Worm (Caenorhabditis elegans) whole organism, L4 larva: ENCODE measurements around the gene lgc-15.
A peak's percentile ranks its signal among the peaks of the same experiment; 100 is the strongest.

Experiments
- D1046.2 ChIP-seq: fragments of 200-800 bp; sonication (Bioruptor generic); IDR thresholded peaks from 2 replicates; pipeline ENCODE4 v1.3.6; 2022; ENCODE audit warnings: missing genetic modification characterization, missing compliant biosample characterization
- F26F4.8 ChIP-seq: fragments of 200-800 bp; sonication (Bioruptor generic); conservative IDR thresholded peaks from 2 replicates; pipeline ENCODE4 v1.3.6; 2022; ENCODE audit warnings: missing genetic modification characterization, missing compliant biosample characterization
- F44E2.7 ChIP-seq: fragments of 200-800 bp; sonication (Bioruptor generic); IDR thresholded peaks from 2 replicates; pipeline ENCODE4 v2.1.2; 2022; ENCODE audit warnings: missing genetic modification characterization, missing compliant biosample characterization
- R02D3.7 ChIP-seq: fragments of 150-350 bp; sonication (generic microtip); optimal IDR thresholded peaks from 3 replicates; lab custom pipeline; 2014; ENCODE audit warnings: missing biosample characterization, missing genetic modification characterization
- Y5F2A.4 ChIP-seq: fragments of 200-800 bp; sonication (Bioruptor generic); optimal IDR thresholded peaks from 2 replicates; lab custom pipeline; 2018; ENCODE audit warnings: mild to moderate bottlenecking, missing genetic modification characterization, missing compliant biosample characterization
- Y75B8A.6 ChIP-seq: fragments of 200-800 bp; sonication (Bioruptor generic); IDR thresholded peaks from 2 replicates; pipeline ENCODE4 v1.3.6; 2022; ENCODE audit warnings: missing genetic modification reagents, missing genetic modification characterization, missing compliant biosample characterization
- ZK546.5 ChIP-seq, 2 experiments: sonication (generic microtip); optimal IDR thresholded peaks; 2 replicates each; lab custom pipeline; 2017; ENCODE audit warnings: missing biosample characterization in 2 of 2, missing genetic modification characterization in 2 of 2
- aly-2 ChIP-seq: sonication (generic microtip); optimal IDR thresholded peaks from 2 replicates; lab custom pipeline; 2018; ENCODE audit warnings: missing biosample characterization, missing genetic modification characterization
- ama-1 ChIP-seq: fragments of 150-350 bp; optimal IDR thresholded peaks from 2 replicates; lab custom pipeline; 2014; ENCODE audit warnings: inconsistent platforms, mixed read lengths
- arid-1 ChIP-seq: fragments of 200-800 bp; sonication (Bioruptor generic); conservative IDR thresholded peaks from 2 replicates; pipeline ENCODE4 v1.3.6; 2022; ENCODE audit warnings: missing genetic modification reagents, missing genetic modification characterization, missing compliant biosample characterization
- ces-1 ChIP-seq: fragments of 150-350 bp; sonication (generic microtip); optimal IDR thresholded peaks from 4 replicates; lab custom pipeline; 2014; ENCODE audit warnings: missing biosample characterization, missing genetic modification reagents, missing genetic modification characterization
- cey-2 ChIP-seq: sonication (generic microtip); optimal IDR thresholded peaks from 3 replicates; lab custom pipeline; 2017; ENCODE audit warnings: missing genetic modification characterization, mild to moderate bottlenecking, missing compliant biosample characterization, antibody characterized with exemption, borderline replicate concordance; ENCODE audit not compliant: insufficient read depth
- daf-12 ChIP-seq: fragments of 150-350 bp; optimal IDR thresholded peaks from 2 replicates; lab custom pipeline; 2014; ENCODE audit warnings: missing biosample characterization, missing genetic modification reagents, missing genetic modification characterization
- daf-8 ChIP-seq: fragments of 200-800 bp; sonication (Bioruptor generic); IDR thresholded peaks from 2 replicates; pipeline ENCODE4 v1.3.6; 2022; ENCODE audit warnings: missing genetic modification characterization, missing compliant biosample characterization
- dmd-8 ChIP-seq: fragments of 200-800 bp; sonication (Bioruptor generic); IDR thresholded peaks from 2 replicates; pipeline ENCODE4 v1.3.6; 2022; ENCODE audit warnings: missing genetic modification characterization, missing compliant biosample characterization
- hlh-30 ChIP-seq: sonication (generic microtip); optimal IDR thresholded peaks from 2 replicates; lab custom pipeline; 2017; ENCODE audit warnings: antibody characterized with exemption, mild to moderate bottlenecking, missing genetic modification characterization, missing compliant biosample characterization; ENCODE audit not compliant: insufficient read depth
- lin-15B ChIP-seq: fragments of 150-350 bp; sonication (generic microtip); optimal IDR thresholded peaks from 3 replicates; lab custom pipeline; 2014; ENCODE audit warnings: missing biosample characterization, missing genetic modification characterization
- lir-3 ChIP-seq: sonication (generic microtip); optimal IDR thresholded peaks from 2 replicates; lab custom pipeline; 2016; ENCODE audit warnings: mild to moderate bottlenecking, missing genetic modification characterization, missing compliant biosample characterization
- madf-5 ChIP-seq, 2 experiments: fragments of 200-800 bp; sonication (Bioruptor generic); IDR thresholded peaks; 2 replicates each; pipeline ENCODE4 v1.3.6; 2022; ENCODE audit warnings: missing compliant biosample characterization in 2 of 2, missing genetic modification characterization in 2 of 2
- madf-9 ChIP-seq: fragments of 200-800 bp; sonication (Bioruptor generic); conservative IDR thresholded peaks from 2 replicates; pipeline ENCODE4 v1.3.6; 2022; ENCODE audit warnings: missing genetic modification reagents, missing genetic modification characterization, missing compliant biosample characterization
- mdl-1 ChIP-seq, 2 experiments: fragments of 150-350 bp in 1 of 2; sonication (generic microtip) in 1 of 2; optimal IDR thresholded peaks; 2 replicates each; lab custom pipeline; 2014 to 2017; ENCODE audit warnings: missing biosample characterization in 2 of 2, missing genetic modification characterization in 2 of 2
- mxl-3 ChIP-seq: fragments of 200-800 bp; sonication (Bioruptor generic); optimal IDR thresholded peaks from 2 replicates; lab custom pipeline; 2018; ENCODE audit warnings: mild to moderate bottlenecking, missing genetic modification characterization, missing compliant biosample characterization
- nhr-11 ChIP-seq: fragments of 150-350 bp; optimal IDR thresholded peaks from 2 replicates; lab custom pipeline; 2014; ENCODE audit warnings: missing biosample characterization, missing genetic modification characterization
- nhr-111 ChIP-seq: fragments of 200-800 bp; sonication (Bioruptor generic); optimal IDR thresholded peaks from 2 replicates; lab custom pipeline; 2018; ENCODE audit warnings: mild to moderate bottlenecking, missing genetic modification characterization, missing compliant biosample characterization
- nhr-41 ChIP-seq: fragments of 200-800 bp; sonication (Bioruptor generic); IDR thresholded peaks from 2 replicates; pipeline ENCODE4 v1.3.6; 2022; ENCODE audit warnings: missing genetic modification reagents, missing genetic modification characterization, missing compliant biosample characterization
- nhr-42 ChIP-seq: fragments of 200-800 bp; sonication (Bioruptor generic); IDR thresholded peaks from 2 replicates; pipeline ENCODE4 v1.3.6; 2022; ENCODE audit warnings: missing genetic modification characterization, missing compliant biosample characterization
- nhr-76 ChIP-seq: fragments of 150-350 bp; optimal IDR thresholded peaks from 2 replicates; lab custom pipeline; 2014; ENCODE audit warnings: missing biosample characterization, missing genetic modification characterization
- rbr-2 ChIP-seq: sonication (generic microtip); optimal IDR thresholded peaks from 2 replicates; lab custom pipeline; 2016; ENCODE audit warnings: missing genotype, missing genetic modification characterization, missing compliant biosample characterization
- saeg-2 ChIP-seq: fragments of 200-800 bp; sonication (Bioruptor generic); IDR thresholded peaks from 2 replicates; pipeline ENCODE4 v1.3.6; 2022; ENCODE audit warnings: missing genetic modification reagents, missing genetic modification characterization, missing compliant biosample characterization
- snpc-1.2 ChIP-seq: fragments of 200-800 bp; sonication (Bioruptor generic); IDR thresholded peaks from 2 replicates; pipeline ENCODE4 v1.3.6; 2022; ENCODE audit warnings: missing genetic modification reagents, missing genetic modification characterization, missing compliant biosample characterization
- tra-1 ChIP-seq: fragments of 200-800 bp; sonication (Bioruptor generic); IDR thresholded peaks from 2 replicates; pipeline ENCODE4 v1.3.6; 2022; ENCODE audit warnings: missing genetic modification reagents, missing genetic modification characterization, missing compliant biosample characterization
- zag-1 ChIP-seq: fragments of 150-350 bp; optimal IDR thresholded peaks from 2 replicates; lab custom pipeline; 2014; ENCODE audit warnings: missing biosample characterization, missing genetic modification characterization
- zip-2 ChIP-seq: fragments of 150-350 bp; optimal IDR thresholded peaks from 2 replicates; lab custom pipeline; 2014; ENCODE audit warnings: missing biosample characterization, missing genetic modification characterization
- ztf-11 ChIP-seq: fragments of 150-350 bp; optimal IDR thresholded peaks from 2 replicates; lab custom pipeline; 2014; ENCODE audit warnings: missing biosample characterization, missing genetic modification characterization

The lgc-15 gene

DNA sequence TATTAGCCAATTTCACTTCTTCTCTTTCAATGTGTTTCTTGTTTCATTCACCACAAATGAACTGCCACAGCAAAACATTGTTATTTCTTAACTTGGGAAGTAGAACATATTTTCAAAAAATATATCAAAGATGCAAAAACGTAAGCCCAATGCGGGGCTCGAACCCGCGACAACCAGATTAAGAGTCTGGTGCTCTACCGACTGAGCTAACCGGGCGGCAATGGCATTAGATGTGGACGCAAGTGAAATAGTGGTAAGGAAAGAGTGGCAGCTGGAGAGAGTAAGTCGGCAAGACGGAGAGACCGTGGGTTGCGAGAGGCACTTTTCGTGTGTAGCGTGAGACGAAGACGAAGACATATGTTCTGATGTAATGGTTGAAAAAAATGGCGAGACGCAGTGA is 8.1 kb upstream of the lgc-15 start (continued):
- peak; percentile 81 for TF ChIP-seq hlh-30 (tag; lab: Kevin White, UChicago)
- TF ChIP-seq daf-12 (tag; lab: Kevin White, UChicago), result no peak
- TF ChIP-seq mxl-3, result peak; percentile 76
- TF ChIP-seq Y75B8A.6, result peak; percentile 90
- TF ChIP-seq nhr-42 (GFP tag; lab: Robert Waterston, UW), result peak; percentile 77; the same call in 1 of the 2 replicates
- peak; percentile 86 for TF ChIP-seq rbr-2 (tag; lab: Kevin White, UChicago)
- peak in 1 of 2 experiments; percentile 88 for TF ChIP-seq madf-5 (GFP tag; IDR thresholded peaks at IDR 0.05; lab: Robert Waterston, UW)
- TF ChIP-seq ama-1 (lab: Kevin White, UChicago), result no peak
- peak; percentile 52 for TF ChIP-seq nhr-11 (tag; lab: Kevin White, UChicago)
- peak; percentile 85 for TF ChIP-seq madf-9

DNA sequence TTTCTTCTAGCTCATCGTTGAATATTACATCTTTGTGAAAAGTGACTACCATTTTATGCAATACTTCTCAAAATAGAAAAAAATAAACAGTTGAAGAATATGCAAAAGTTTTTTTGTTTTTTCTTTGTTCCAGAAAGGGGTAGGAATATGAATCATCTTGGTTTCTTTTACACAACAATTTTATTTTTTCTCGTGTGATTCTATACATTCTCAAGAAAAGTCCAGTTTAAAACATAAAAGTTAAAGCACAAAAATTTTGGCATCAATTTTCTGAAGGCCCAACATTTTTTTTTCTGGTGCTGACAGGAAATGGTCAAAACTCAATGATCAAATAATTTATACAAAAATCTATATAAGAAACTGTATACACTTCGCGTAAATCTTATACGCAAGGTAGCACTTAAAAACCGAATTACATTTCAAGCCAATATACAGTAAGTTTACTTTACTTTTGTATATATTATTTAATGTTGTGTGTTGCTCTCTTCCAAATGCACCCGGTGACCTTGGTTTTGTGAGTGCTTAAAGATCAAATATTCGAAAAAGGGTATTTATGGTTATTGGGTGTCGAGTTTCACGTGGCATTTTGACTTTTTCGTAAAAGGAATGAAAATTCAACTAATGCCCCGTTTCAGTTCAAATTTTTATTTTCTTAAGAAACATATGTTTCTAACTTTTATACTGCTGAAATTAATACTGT is 5.5 kb upstream of the lgc-15 start, which contains the start of the genes W03G11.2 and lgc-13:
W03G11.2 (minus strand) TSS at position 101 of the 700 bp plus-strand sequence.
lgc-13 (plus strand) TSS at position 650 of the 700 bp plus-strand sequence.
- TF ChIP-seq ztf-11 (tag; lab: Kevin White, UChicago) (no peak), lin-15B (tag; lab: Kevin White, UChicago) (no peak), nhr-42 (GFP tag; lab: Robert Waterston, UW) (no peak), tra-1 (GFP tag; lab: Robert Waterston, UW) (no peak), nhr-76 (tag; lab: Kevin White, UChicago) (no peak), daf-8 (GFP tag; lab: Robert Waterston, UW) (no peak), cey-2 (tag; lab: Kevin White, UChicago) (no peak)
- TF ChIP-seq, all 104 proteins: peak for 0

DNA sequence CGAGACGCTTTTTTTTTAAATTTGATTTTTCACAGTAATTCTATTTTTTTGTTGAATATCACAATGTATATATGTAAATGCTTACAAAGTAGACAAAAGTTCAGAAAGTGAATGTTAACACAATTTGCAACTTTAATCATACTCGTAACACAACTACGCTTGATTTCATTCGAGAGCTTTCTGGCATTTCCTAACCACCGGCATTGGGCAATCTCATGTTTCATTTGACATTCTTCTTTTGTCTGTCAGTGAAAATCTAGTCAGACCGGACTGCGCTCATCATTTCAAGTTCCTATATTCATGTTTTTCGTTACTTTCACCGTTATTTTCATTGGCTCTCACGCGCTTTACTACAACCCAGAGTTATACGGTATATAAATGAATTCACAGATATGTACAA is 2.9 kb upstream of the lgc-15 start, which contains the start of gene lgc-14:
lgc-14 (plus strand) TSS at position 301 of the 400 bp plus-strand sequence.
- TF ChIP-seq zip-2 (tag; lab: Kevin White, UChicago), result no peak
- no peak for TF ChIP-seq R02D3.7 (tag; lab: Kevin White, UChicago)
- no peak for TF ChIP-seq snpc-1.2 (GFP tag; lab: Robert Waterston, UW)
- no peak for TF ChIP-seq arid-1 (GFP tag; lab: Robert Waterston, UW)
- TF ChIP-seq tra-1 (GFP tag; lab: Robert Waterston, UW), result no peak
- no peak for TF ChIP-seq F44E2.7 (GFP tag; lab: Robert Waterston, UW)
- TF ChIP-seq, all 104 proteins: peak for 0

DNA sequence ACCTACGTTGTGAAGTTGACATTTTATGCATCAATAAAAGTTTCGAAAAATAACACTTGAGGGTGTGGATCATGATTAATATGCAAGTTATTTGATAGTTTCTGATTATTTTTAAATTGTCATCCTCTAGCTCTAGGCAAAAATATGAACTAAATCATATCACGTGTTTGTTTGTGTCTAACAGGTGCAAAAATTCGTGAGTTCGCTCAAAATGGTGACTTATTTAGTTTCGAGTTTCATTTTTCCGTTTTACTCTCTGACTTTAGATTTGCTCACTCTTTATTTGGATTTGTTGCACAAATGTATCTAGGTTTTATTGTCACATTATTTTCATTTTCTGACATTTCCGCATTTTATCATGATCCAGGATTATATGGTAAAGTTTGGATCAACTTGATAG is 4.2 kb downstream of the lgc-15 start, which contains the start of gene lgc-16:
lgc-16 (plus strand) TSS at position 301 of the 400 bp plus-strand sequence.
- no peak for TF ChIP-seq dmd-8 (GFP tag; lab: Robert Waterston, UW)
- TF ChIP-seq, all 104 proteins: peak for 0

DNA sequence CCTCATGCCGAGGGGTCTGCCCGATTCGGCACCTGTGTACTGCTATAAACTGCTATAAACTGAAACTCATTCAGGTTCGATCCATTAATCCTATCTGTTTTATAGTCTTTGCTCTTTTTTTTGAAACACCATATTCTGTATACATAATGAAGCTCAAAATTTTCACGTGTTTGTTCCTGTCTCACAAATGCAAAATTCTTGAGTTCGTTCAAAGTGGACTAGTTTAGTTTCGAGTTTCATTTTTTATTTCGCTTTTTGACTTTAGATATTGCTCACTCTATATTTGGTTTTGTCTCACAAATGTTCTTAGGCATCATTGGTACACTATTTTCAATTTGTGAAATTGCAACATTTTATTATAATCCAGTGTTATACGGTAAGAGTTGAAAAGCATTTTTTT is 7.2 kb downstream of the lgc-15 start, which contains the start of gene lgc-17:
lgc-17 (plus strand) TSS at position 301 of the 400 bp plus-strand sequence.
- TF ChIP-seq F26F4.8 (GFP tag; lab: Robert Waterston, UW) (no peak), nhr-111 (GFP tag; lab: Kevin White, UChicago) (no peak), D1046.2 (GFP tag; lab: Robert Waterston, UW) (no peak), hlh-30 (tag; lab: Kevin White, UChicago) (no peak), lir-3 (no peak), nhr-41 (GFP tag; lab: Robert Waterston, UW) (no peak), Y5F2A.4 (GFP tag; lab: Kevin White, UChicago) (no peak), zag-1 (tag; lab: Kevin White, UChicago) (no peak), ces-1 (GFP tag; lab: Kevin White, UChicago) (no peak), aly-2 (tag; lab: Kevin White, UChicago) (no peak), saeg-2 (GFP tag; lab: Robert Waterston, UW) (no peak), mdl-1 (tag; optimal IDR thresholded peaks at IDR 0.05; lab: Kevin White, UChicago) (no peak), snpc-1.2 (GFP tag; lab: Robert Waterston, UW) (no peak), ZK546.5 (tag; optimal IDR thresholded peaks at IDR 0.05; lab: Kevin White, UChicago) (no peak), R02D3.7 (tag; lab: Kevin White, UChicago) (no peak), daf-8 (GFP tag; lab: Robert Waterston, UW) (no peak)
